Worm (Caenorhabditis elegans) whole organism, young adult: Measurements from ENCODE around the gene srt-42.
A peak's percentile ranks its signal among the peaks of the same experiment; 100 is the strongest.

ENCODE experiments used
- F23B12.7 ChIP-seq: sonication (generic microtip); optimal IDR thresholded peaks from 2 replicates; lab custom pipeline; 2017; ENCODE audit warnings: missing genetic modification characterization, mild to moderate bottlenecking, missing compliant biosample characterization, antibody characterized with exemption, moderate library complexity; ENCODE audit not compliant: insufficient read depth
- F33H1.4 ChIP-seq: fragments of 200-800 bp; sonication (Bioruptor generic); IDR thresholded peaks from 2 replicates; pipeline ENCODE4 v1.3.6; 2022; ENCODE audit warnings: missing genetic modification reagents, missing genetic modification characterization, missing compliant biosample characterization
- F49E8.2 ChIP-seq: sonication (generic microtip); optimal IDR thresholded peaks from 3 replicates; lab custom pipeline; 2017; ENCODE audit warnings: missing genetic modification characterization, mild to moderate bottlenecking, missing compliant biosample characterization, antibody characterized with exemption, moderate library complexity; ENCODE audit not compliant: insufficient read depth
- Y53G8AR.9 ChIP-seq: fragments of 200-800 bp; sonication (Bioruptor generic); conservative IDR thresholded peaks from 2 replicates; pipeline ENCODE4 v1.3.6; 2022; ENCODE audit warnings: missing genetic modification reagents, missing genetic modification characterization, missing compliant biosample characterization
- aptf-3 ChIP-seq: fragments of 200-800 bp; sonication (Bioruptor generic); IDR thresholded peaks from 2 replicates; pipeline ENCODE4 v1.3.6; 2022; ENCODE audit warnings: missing genetic modification characterization, missing compliant biosample characterization
- attf-3 ChIP-seq: fragments of 200-800 bp; sonication (Bioruptor generic); conservative IDR thresholded peaks from 2 replicates; pipeline ENCODE4 v1.3.6; 2022; ENCODE audit warnings: missing genetic modification reagents, missing genetic modification characterization, missing compliant biosample characterization
- attf-6 ChIP-seq: fragments of 200-800 bp; sonication (Bioruptor generic); IDR thresholded peaks from 2 replicates; pipeline ENCODE4 v1.3.6; 2022; ENCODE audit warnings: missing genetic modification reagents, missing genetic modification characterization, missing compliant biosample characterization
- bed-2 ChIP-seq: fragments of 200-800 bp; sonication (Bioruptor generic); IDR thresholded peaks from 2 replicates; pipeline ENCODE4 v1.3.6; 2022; ENCODE audit warnings: missing genetic modification reagents, missing genetic modification characterization, missing compliant biosample characterization
- cebp-1 ChIP-seq, 2 experiments: fragments of 200-800 bp in 1 of 2; sonication (Bioruptor generic) in 1 of 2; sonication (generic microtip) in 1 of 2; IDR thresholded peaks in 1 of 2; optimal IDR thresholded peaks in 1 of 2; 2 replicates each; pipeline versions ENCODE4 v1.3.6 to Lab custom; 2017 to 2022; ENCODE audit warnings: missing compliant biosample characterization in 2 of 2, missing genetic modification characterization in 2 of 2, mild to moderate bottlenecking in 1 of 2, missing genetic modification reagents in 1 of 2, moderate library complexity in 1 of 2
- dox-1 ChIP-seq: fragments of 200-800 bp; sonication (Bioruptor generic); IDR thresholded peaks from 2 replicates; pipeline ENCODE4 v1.3.6; 2022; ENCODE audit warnings: missing genetic modification reagents, missing genetic modification characterization, missing compliant biosample characterization
- egl-18 ChIP-seq: fragments of 200-800 bp; sonication (Bioruptor generic); IDR thresholded peaks from 2 replicates; pipeline ENCODE4 v1.3.6; 2022; ENCODE audit warnings: missing genetic modification reagents, missing genetic modification characterization, missing compliant biosample characterization
- ekl-4 ChIP-seq: fragments of 200-800 bp; sonication (Bioruptor generic); IDR thresholded peaks from 2 replicates; pipeline ENCODE4 v1.3.6; 2022; ENCODE audit warnings: missing genetic modification reagents, missing genetic modification characterization, missing compliant biosample characterization
- gei-17 ChIP-seq: fragments of 200-800 bp; sonication (Bioruptor generic); optimal IDR thresholded peaks from 2 replicates; lab custom pipeline; 2018; ENCODE audit warnings: mild to moderate bottlenecking, missing genetic modification characterization, missing compliant biosample characterization
- let-526 ChIP-seq: fragments of 200-800 bp; sonication (Bioruptor generic); IDR thresholded peaks from 2 replicates; pipeline ENCODE4 v1.3.6; 2022; ENCODE audit warnings: missing genetic modification reagents, missing genetic modification characterization, missing compliant biosample characterization
- lin-26 ChIP-seq: fragments of 200-800 bp; sonication (Bioruptor generic); IDR thresholded peaks from 2 replicates; pipeline ENCODE4 v1.3.6; 2022; ENCODE audit warnings: missing genetic modification reagents, missing genetic modification characterization, missing compliant biosample characterization
- lin-54 ChIP-seq: fragments of 200-800 bp; sonication (Bioruptor generic); optimal IDR thresholded peaks from 2 replicates; lab custom pipeline; 2018; ENCODE audit warnings: mild to moderate bottlenecking, missing genetic modification characterization, missing compliant biosample characterization
- lsy-27 ChIP-seq: sonication (generic microtip); optimal IDR thresholded peaks from 2 replicates; lab custom pipeline; 2017; ENCODE audit warnings: missing genetic modification characterization, mild to moderate bottlenecking, missing compliant biosample characterization, antibody characterized with exemption, missing genotype, borderline replicate concordance; ENCODE audit not compliant: insufficient read depth
- madf-10 ChIP-seq: sonication (generic microtip); optimal IDR thresholded peaks from 2 replicates; lab custom pipeline; 2016; ENCODE audit warnings: mild to moderate bottlenecking, missing genetic modification characterization, missing compliant biosample characterization
- madf-6 ChIP-seq: fragments of 200-800 bp; sonication (Bioruptor generic); IDR thresholded peaks from 2 replicates; pipeline ENCODE4 v1.3.6; 2022; ENCODE audit warnings: missing genetic modification reagents, missing genetic modification characterization, missing compliant biosample characterization
- mcd-1 ChIP-seq: fragments of 200-800 bp; sonication (Bioruptor generic); IDR thresholded peaks from 2 replicates; pipeline ENCODE4 v1.3.6; 2022; ENCODE audit warnings: missing genetic modification reagents, missing genetic modification characterization, missing compliant biosample characterization
- mes-4 ChIP-seq: sonication (generic microtip); optimal IDR thresholded peaks from 2 replicates; lab custom pipeline; 2016; ENCODE audit warnings: missing genotype, missing genetic modification characterization, missing compliant biosample characterization
- nfya-1 ChIP-seq: sonication (generic microtip); optimal IDR thresholded peaks from 2 replicates; lab custom pipeline; 2017; ENCODE audit warnings: antibody characterized with exemption, missing compliant biosample characterization, missing genetic modification characterization, borderline replicate concordance; ENCODE audit not compliant: insufficient read depth
- nhr-27 ChIP-seq: fragments of 200-800 bp; sonication (Bioruptor generic); optimal IDR thresholded peaks from 2 replicates; lab custom pipeline; 2018; ENCODE audit warnings: mild to moderate bottlenecking, missing genetic modification characterization, moderate library complexity, missing compliant biosample characterization
- pha-4 ChIP-seq: fragments of 150-350 bp; sonication (generic microtip); optimal IDR thresholded peaks from 2 replicates; lab custom pipeline; 2014; ENCODE audit warnings: missing biosample characterization, missing genetic modification reagents, missing genetic modification characterization
- rpc-1 ChIP-seq, 2 experiments: fragments of 150-350 bp in 1 of 2; sonication (generic microtip) in 1 of 2; optimal IDR thresholded peaks; 2 replicates each; lab custom pipeline; 2014 to 2018; ENCODE audit warnings: missing biosample characterization in 1 of 2, missing genetic modification characterization in 1 of 2, missing genetic modification reagents in 1 of 2, missing genotype in 1 of 2
- sdz-38 ChIP-seq: sonication (generic microtip); optimal IDR thresholded peaks from 2 replicates; lab custom pipeline; 2016; ENCODE audit warnings: missing genotype, missing genetic modification characterization, missing compliant biosample characterization
- snpc-1.3 ChIP-seq: sonication (generic microtip); optimal IDR thresholded peaks from 2 replicates; lab custom pipeline; 2017; ENCODE audit warnings: missing genetic modification characterization, mild to moderate bottlenecking, missing compliant biosample characterization, antibody characterized with exemption, moderate library complexity, missing genotype, missing genetic modification reagents; ENCODE audit not compliant: insufficient read depth
- snpc-4 ChIP-seq, 5 experiments: fragments of 150-350 bp in 1 of 5; sonication (generic microtip) in 4 of 5; optimal IDR thresholded peaks; 2 replicates each; lab custom pipeline; 2014 to 2018; ENCODE audit warnings: missing genetic modification characterization in 5 of 5, missing biosample characterization in 3 of 5, antibody characterized with exemption in 2 of 5, mild to moderate bottlenecking in 2 of 5, missing compliant biosample characterization in 2 of 5, missing genotype in 2 of 5, moderate library complexity in 2 of 5, missing genetic modification reagents in 1 of 5
- tbp1 ChIP-seq: fragments of 200-800 bp; sonication (Bioruptor generic); optimal IDR thresholded peaks from 2 replicates; lab custom pipeline; 2018; ENCODE audit warnings: mild to moderate bottlenecking, missing genetic modification characterization, missing compliant biosample characterization
- zfh-2 ChIP-seq: fragments of 200-800 bp; sonication (Bioruptor generic); conservative IDR thresholded peaks from 2 replicates; pipeline ENCODE4 v1.3.6; 2022; ENCODE audit warnings: missing genetic modification reagents, missing genetic modification characterization, missing compliant biosample characterization
- ztf-22 ChIP-seq: fragments of 200-800 bp; sonication (Bioruptor generic); optimal IDR thresholded peaks from 2 replicates; lab custom pipeline; 2018; ENCODE audit warnings: mild to moderate bottlenecking, missing genetic modification characterization, moderate library complexity, missing compliant biosample characterization

srt-42 gene

DNA sequence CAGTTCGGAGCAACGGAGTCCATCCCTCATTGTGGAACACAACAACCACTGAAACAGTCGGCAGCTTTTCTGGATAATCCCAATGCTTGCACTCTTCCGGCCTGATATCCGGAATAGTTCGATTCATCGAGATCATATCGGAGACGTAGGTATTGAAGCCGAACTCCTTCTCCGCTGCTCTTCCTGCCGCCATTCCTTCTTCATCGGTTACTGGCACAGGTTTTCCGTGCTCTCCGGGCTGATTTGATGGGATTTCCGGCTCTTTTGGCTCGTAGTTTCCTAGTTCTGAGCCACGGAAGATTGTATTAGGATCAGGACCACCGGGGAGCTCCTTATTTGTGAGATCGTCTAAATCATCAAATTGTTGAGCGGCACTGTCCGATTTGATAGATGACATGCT lies 12.8 kb downstream of the srt-42 start:
- peak; percentile 56 for TF ChIP-seq zfh-2 (GFP tag; lab: Robert Waterston, UW)
- TF ChIP-seq nfya-1 (tag; lab: Kevin White, UChicago): no peak
- no peak for TF ChIP-seq madf-6 (GFP tag; lab: Robert Waterston, UW)
- TF ChIP-seq pha-4 (tag; lab: Kevin White, UChicago): no peak
- TF ChIP-seq bed-2 (GFP tag; lab: Robert Waterston, UW): no peak
- TF ChIP-seq madf-10 (tag; lab: Kevin White, UChicago): no peak
- TF ChIP-seq attf-3 (GFP tag; lab: Robert Waterston, UW): no peak
- TF ChIP-seq, all 124 proteins: peak for 1

DNA sequence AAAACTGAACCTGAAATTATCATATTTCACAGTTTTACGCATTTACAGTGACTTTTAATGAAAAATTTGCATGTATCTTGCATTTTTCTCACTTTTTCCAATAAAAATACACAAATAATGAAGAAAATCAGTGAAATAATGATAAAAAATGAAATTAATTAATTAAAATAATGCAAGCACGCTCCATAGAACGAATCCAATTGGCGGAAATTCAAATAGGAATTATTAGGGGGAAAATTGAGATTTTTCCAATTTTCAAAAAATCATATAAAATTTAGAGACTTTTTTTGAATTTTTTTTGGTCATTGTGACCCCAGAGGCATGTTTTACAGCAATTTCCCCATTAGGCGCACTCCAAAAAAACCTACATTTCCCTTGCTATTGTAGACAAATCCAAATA lies 13.5 kb downstream of the srt-42 start:
- TF ChIP-seq lin-54 (peak; percentile 32), tbp1 (GFP tag; lab: Kevin White, UChicago) (no peak), attf-6 (GFP tag; lab: Robert Waterston, UW) (no peak), mcd-1 (GFP tag; lab: Robert Waterston, UW) (peak; percentile 47; the same call in 1 of the 2 replicates), snpc-1.3 (tag; lab: Kevin White, UChicago) (no peak), let-526 (no peak), aptf-3 (no peak), ekl-4 (GFP tag; lab: Robert Waterston, UW) (no peak), F33H1.4 (GFP tag; lab: Robert Waterston, UW) (peak; percentile 13; the same call in 1 of the 2 replicates), nhr-27 (tag; lab: Kevin White, UChicago) (no peak), lin-26 (GFP tag; lab: Robert Waterston, UW) (no peak), sdz-38 (tag; lab: Kevin White, UChicago) (no peak), lsy-27 (tag; lab: Kevin White, UChicago) (no peak)

DNA sequence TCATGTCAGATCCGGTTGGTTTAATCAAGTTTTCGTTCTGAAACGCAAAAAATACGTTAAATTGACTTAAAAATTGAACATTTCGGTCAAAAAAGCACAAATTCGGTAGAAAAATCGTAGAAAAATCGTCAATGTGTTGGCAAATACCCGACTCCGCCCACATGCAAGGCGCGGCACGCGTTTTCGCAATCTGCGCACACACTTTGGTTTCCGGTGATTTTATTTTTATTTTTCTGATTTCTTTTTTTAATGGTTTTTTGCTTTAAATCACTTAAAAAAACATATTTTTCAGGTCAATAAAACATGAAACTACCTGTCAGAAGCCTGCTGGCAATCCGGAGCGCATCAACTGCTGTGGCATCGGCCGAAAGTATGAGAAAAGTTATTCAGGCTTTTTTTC lies 14.0 kb downstream of the srt-42 start, which contains the start of the genes gly-7 and mrpl-39:
Gene gly-7 (minus strand): TSS at position 37 of the 400 bp plus-strand sequence.
Gene mrpl-39 (plus strand): TSS at position 293 of the 400 bp plus-strand sequence.
- TF ChIP-seq rpc-1 (optimal IDR thresholded peaks at IDR 0.05; lab: Kevin White, UChicago) (peak; percentile 18), rpc-1 (tag; optimal IDR thresholded peaks at IDR 0.05; lab: Kevin White, UChicago) (no peak), egl-18 (no peak), mes-4 (no peak), ztf-22 (GFP tag; lab: Kevin White, UChicago) (no peak), lin-54 (no peak), Y53G8AR.9 (GFP tag; lab: Robert Waterston, UW) (no peak), cebp-1 (GFP tag; IDR thresholded peaks at IDR 0.05; lab: Robert Waterston, UW) (no peak), cebp-1 (tag; optimal IDR thresholded peaks at IDR 0.05; lab: Kevin White, UChicago) (peak; percentile 46), snpc-4 (GFP tag; optimal IDR thresholded peaks at IDR 0.05; lab: Kevin White, UChicago) (no peak), snpc-4 (tag; optimal IDR thresholded peaks at IDR 0.05; lab: Kevin White, UChicago) (peak in 1 of 4 experiments; percentile 5), F49E8.2 (no peak), dox-1 (GFP tag; lab: Robert Waterston, UW) (0 out of 2 replicates have a peak, but pooled peaks have one; percentile 17), lsy-27 (tag; lab: Kevin White, UChicago) (no peak), mcd-1 (GFP tag; lab: Robert Waterston, UW) (peak; percentile 23; the same call in 1 of the 2 replicates), F23B12.7 (no peak)
- TF ChIP-seq, all 124 proteins: peak for 5

DNA sequence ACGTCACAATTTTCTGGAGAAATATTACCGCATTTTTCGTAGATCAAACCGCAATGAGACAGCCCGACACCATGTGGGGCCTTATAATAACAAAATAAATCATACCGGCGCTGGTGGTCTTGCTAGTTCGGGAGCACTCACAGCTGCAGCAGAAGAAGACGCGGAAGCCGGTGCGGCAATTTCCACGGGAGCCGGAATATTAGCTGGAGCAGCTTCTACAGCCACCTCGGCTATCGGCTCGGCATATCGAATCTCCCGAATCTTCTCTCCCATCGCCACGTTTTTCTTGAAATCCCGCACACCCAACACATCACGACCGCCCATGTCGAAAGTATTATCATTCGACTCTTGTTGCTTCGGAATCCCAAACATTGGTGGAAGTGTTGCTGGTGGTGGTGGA lies 17.3 kb downstream of the srt-42 start:
- TF ChIP-seq gei-17 (GFP tag; lab: Kevin White, UChicago) (no peak), zfh-2 (GFP tag; lab: Robert Waterston, UW) (peak; percentile 55; the same call in 1 of the 2 replicates)
